Fruit fly (Drosophila melanogaster) whole organism, prepupa: ENCODE measurements around the gene Nedd4.

Experiments
- Blimp-1 ChIP-seq: fragments of 200-800 bp; sonication (Bioruptor generic); optimal IDR thresholded peaks from 3 replicates; lab custom pipeline; 2017; ENCODE audit warnings: missing biosample characterization, missing genetic modification characterization, mild to moderate bottlenecking, moderate library complexity, missing genetic modification reagents
- CG10631 ChIP-seq: fragments of 200-800 bp; sonication (Bioruptor generic); optimal IDR thresholded peaks from 2 replicates; lab custom pipeline; 2016; ENCODE audit warnings: missing biosample characterization, missing genetic modification characterization
- CG10669 ChIP-seq: fragments of 200-800 bp; sonication (Bioruptor generic); optimal IDR thresholded peaks from 3 replicates; lab custom pipeline; 2018; ENCODE audit warnings: missing biosample characterization, mild to moderate bottlenecking, missing genetic modification characterization, moderate library complexity
- CG11294 ChIP-seq: fragments of 200-800 bp; sonication (Bioruptor generic); IDR thresholded peaks from 2 replicates; pipeline ENCODE4 v1.3.6; 2022; ENCODE audit warnings: missing biosample characterization, missing genetic modification characterization
- CG11762 ChIP-seq: fragments of 200-800 bp; sonication (Bioruptor generic); optimal IDR thresholded peaks from 3 replicates; lab custom pipeline; 2016; ENCODE audit warnings: missing biosample characterization, missing genetic modification characterization; ENCODE audit not compliant: insufficient read depth
- CG11902 ChIP-seq: fragments of 200-800 bp; sonication (Bioruptor generic); optimal IDR thresholded peaks from 3 replicates; lab custom pipeline; 2016; ENCODE audit warnings: missing biosample characterization, missing genetic modification characterization
- CG15336 ChIP-seq: fragments of 200-800 bp; sonication (Bioruptor generic); IDR thresholded peaks from 2 replicates; pipeline ENCODE4 v1.3.6; 2022; ENCODE audit warnings: missing biosample characterization, missing genetic modification characterization
- CG1621 ChIP-seq: fragments of 200-800 bp; sonication (Bioruptor generic); optimal IDR thresholded peaks from 3 replicates; lab custom pipeline; 2018; ENCODE audit warnings: missing biosample characterization, mild to moderate bottlenecking, missing genetic modification characterization
- CG16779 ChIP-seq: fragments of 200-800 bp; sonication (Bioruptor generic); optimal IDR thresholded peaks from 3 replicates; lab custom pipeline; 2017; ENCODE audit warnings: missing biosample characterization, mild to moderate bottlenecking, missing genetic modification characterization
- CG3032 ChIP-seq: fragments of 200-800 bp; optimal IDR thresholded peaks from 2 replicates; lab custom pipeline; 2019; ENCODE audit warnings: missing biosample characterization, mild to moderate bottlenecking, missing genetic modification characterization, moderate library complexity
- CG31627 ChIP-seq: fragments of 200-800 bp; sonication (Bioruptor generic); optimal IDR thresholded peaks from 3 replicates; lab custom pipeline; 2016; ENCODE audit warnings: missing biosample characterization, missing genetic modification characterization
- CG32006 ChIP-seq: fragments of 200-800 bp; sonication (Bioruptor generic); optimal IDR thresholded peaks from 3 replicates; lab custom pipeline; 2017; ENCODE audit warnings: missing biosample characterization, mild to moderate bottlenecking, missing genetic modification characterization
- CG34406 ChIP-seq: fragments of 200-800 bp; sonication (Bioruptor generic); optimal IDR thresholded peaks from 3 replicates; lab custom pipeline; 2016; ENCODE audit warnings: missing biosample characterization, missing genetic modification characterization
- CG3919 ChIP-seq: fragments of 200-800 bp; sonication (Bioruptor generic); optimal IDR thresholded peaks from 3 replicates; lab custom pipeline; 2016; ENCODE audit warnings: missing biosample characterization, missing genetic modification characterization
- CG4318 ChIP-seq: fragments of 200-800 bp; sonication (Bioruptor generic); optimal IDR thresholded peaks from 3 replicates; lab custom pipeline; 2017; ENCODE audit warnings: missing biosample characterization, mild to moderate bottlenecking, missing genetic modification characterization
- CG6163 ChIP-seq: fragments of 200-800 bp; sonication (Bioruptor generic); IDR thresholded peaks from 3 replicates; pipeline ENCODE4 v1.3.6; 2022; ENCODE audit warnings: missing biosample characterization, missing genetic modification characterization
- CG6276 ChIP-seq: fragments of 200-800 bp; sonication (Bioruptor generic); optimal IDR thresholded peaks from 2 replicates; lab custom pipeline; 2017; ENCODE audit warnings: missing biosample characterization, mild to moderate bottlenecking, missing genetic modification characterization
- CG6792 ChIP-seq: fragments of 200-800 bp; sonication (Bioruptor generic); optimal IDR thresholded peaks from 3 replicates; lab custom pipeline; 2016; ENCODE audit warnings: missing biosample characterization, missing genetic modification characterization
- CG6808 ChIP-seq: fragments of 200-800 bp; sonication (Bioruptor generic); optimal IDR thresholded peaks from 3 replicates; lab custom pipeline; 2017; ENCODE audit warnings: missing biosample characterization, missing genetic modification characterization, mild to moderate bottlenecking, moderate library complexity, missing genetic modification reagents
- CG7368 ChIP-seq: fragments of 200-800 bp; sonication (Bioruptor generic); optimal IDR thresholded peaks from 3 replicates; lab custom pipeline; 2016; ENCODE audit warnings: missing biosample characterization, missing genetic modification characterization
- CG8119 ChIP-seq: fragments of 200-800 bp; sonication (Bioruptor generic); IDR thresholded peaks from 3 replicates; pipeline ENCODE4 v1.3.6; 2022; ENCODE audit warnings: missing biosample characterization, missing genetic modification characterization
- CG8319 ChIP-seq: fragments of 200-800 bp; sonication (Bioruptor generic); optimal IDR thresholded peaks from 3 replicates; lab custom pipeline; 2016; ENCODE audit warnings: missing biosample characterization, missing genetic modification characterization
- Eip75B ChIP-seq: fragments of 200-800 bp; sonication (Bioruptor generic); optimal IDR thresholded peaks from 3 replicates; lab custom pipeline; 2016; ENCODE audit warnings: missing biosample characterization, missing genetic modification characterization
- Eip78C ChIP-seq: fragments of 200-800 bp; sonication (Bioruptor generic); peaks from one replicate; lab custom pipeline; 2016; ENCODE audit warnings: missing biosample characterization, missing genetic modification characterization
- Eip93F ChIP-seq: fragments of 200-800 bp; sonication (Bioruptor generic); optimal IDR thresholded peaks from 2 replicates; lab custom pipeline; 2016; ENCODE audit warnings: missing biosample characterization, mild to moderate bottlenecking, missing genetic modification characterization
- Ets21C ChIP-seq: fragments of 200-800 bp; sonication (Bioruptor generic); optimal IDR thresholded peaks from 3 replicates; lab custom pipeline; 2016; ENCODE audit warnings: missing biosample characterization, missing genetic modification characterization
- Ets96B ChIP-seq: fragments of 200-800 bp; optimal IDR thresholded peaks from 2 replicates; lab custom pipeline; 2019; ENCODE audit warnings: missing biosample characterization, mild to moderate bottlenecking, missing genetic modification characterization, moderate library complexity
- Gug ChIP-seq: fragments of 200-800 bp; sonication (Bioruptor generic); IDR thresholded peaks from 2 replicates; pipeline ENCODE4 v1.3.6; 2022; ENCODE audit warnings: missing biosample characterization, missing genetic modification characterization
- Hr38 ChIP-seq: sonication (Bioruptor generic); optimal IDR thresholded peaks from 2 replicates; lab custom pipeline; 2016; ENCODE audit warnings: missing biosample characterization, missing genetic modification characterization
- Hr39 ChIP-seq: fragments of 200-800 bp; sonication (Bioruptor generic); optimal IDR thresholded peaks from 2 replicates; lab custom pipeline; 2016; ENCODE audit warnings: missing biosample characterization, missing genetic modification characterization
- Hr4 ChIP-seq: fragments of 200-800 bp; sonication (Bioruptor generic); optimal IDR thresholded peaks from 3 replicates; lab custom pipeline; 2016; ENCODE audit warnings: missing biosample characterization, missing genetic modification characterization
- Lpt ChIP-seq: fragments of 200-800 bp; sonication (Bioruptor generic); optimal IDR thresholded peaks from 3 replicates; lab custom pipeline; 2016; ENCODE audit warnings: missing biosample characterization, missing genetic modification characterization
- Met ChIP-seq: fragments of 200-800 bp; sonication (Bioruptor generic); optimal IDR thresholded peaks from 3 replicates; lab custom pipeline; 2016; ENCODE audit warnings: missing biosample characterization, missing genetic modification characterization
- OdsH ChIP-seq: fragments of 200-800 bp; sonication (Bioruptor generic); optimal IDR thresholded peaks from 3 replicates; lab custom pipeline; 2016; ENCODE audit warnings: missing biosample characterization, missing genetic modification characterization
- Sox15 ChIP-seq: fragments of 200-800 bp; sonication (Bioruptor generic); optimal IDR thresholded peaks from 3 replicates; lab custom pipeline; 2016; ENCODE audit warnings: missing biosample characterization, missing genetic modification characterization
- achi ChIP-seq: fragments of 200-800 bp; sonication (Bioruptor generic); optimal IDR thresholded peaks from 3 replicates; lab custom pipeline; 2016; ENCODE audit warnings: missing biosample characterization, missing genetic modification characterization
- acj6 ChIP-seq: fragments of 200-800 bp; sonication (Bioruptor generic); optimal IDR thresholded peaks from 3 replicates; lab custom pipeline; 2016; ENCODE audit warnings: missing biosample characterization, missing genetic modification characterization
- cyc ChIP-seq: fragments of 200-800 bp; sonication (Bioruptor generic); optimal IDR thresholded peaks from 3 replicates; lab custom pipeline; 2016; ENCODE audit warnings: missing biosample characterization, missing genetic modification characterization
- dsx ChIP-seq: fragments of 200-800 bp; optimal IDR thresholded peaks from 3 replicates; lab custom pipeline; 2019; ENCODE audit warnings: missing biosample characterization, mild to moderate bottlenecking, missing genetic modification characterization, moderate library complexity; ENCODE audit not compliant: poor library complexity, severe bottlenecking
- eg ChIP-seq: fragments of 200-800 bp; sonication (Bioruptor generic); IDR thresholded peaks from 3 replicates; pipeline ENCODE4 v1.3.6; 2022; ENCODE audit warnings: missing biosample characterization, missing genetic modification characterization
- esn ChIP-seq: fragments of 200-800 bp; sonication (Bioruptor generic); optimal IDR thresholded peaks from 2 replicates; lab custom pipeline; 2016; ENCODE audit warnings: missing biosample characterization, mild to moderate bottlenecking, missing genetic modification characterization, moderate library complexity
- fd59A ChIP-seq: fragments of 200-800 bp; sonication (Bioruptor generic); optimal IDR thresholded peaks from 2 replicates; lab custom pipeline; 2017; ENCODE audit warnings: missing biosample characterization, mild to moderate bottlenecking, missing genetic modification characterization, missing genetic modification reagents
- fd85E ChIP-seq: fragments of 200-800 bp; sonication (Bioruptor generic); optimal IDR thresholded peaks from 3 replicates; lab custom pipeline; 2016; ENCODE audit warnings: missing biosample characterization, missing genetic modification characterization
- fkh ChIP-seq: fragments of 200-800 bp; sonication (Bioruptor generic); optimal IDR thresholded peaks from 3 replicates; lab custom pipeline; 2017; ENCODE audit warnings: missing biosample characterization, mild to moderate bottlenecking, missing genetic modification characterization, moderate library complexity
- net ChIP-seq: fragments of 200-800 bp; sonication (Bioruptor generic); optimal IDR thresholded peaks from 3 replicates; lab custom pipeline; 2016; ENCODE audit warnings: missing biosample characterization, missing genetic modification characterization
- pdm3 ChIP-seq: fragments of 200-800 bp; sonication (Bioruptor generic); optimal IDR thresholded peaks from 3 replicates; lab custom pipeline; 2016; ENCODE audit warnings: missing biosample characterization, missing genetic modification characterization
- salr ChIP-seq, 2 experiments: fragments of 200-800 bp; sonication (Bioruptor generic); optimal IDR thresholded peaks; 3 replicates each; lab custom pipeline; 2016 to 2018; ENCODE audit warnings: missing biosample characterization in 2 of 2, missing genetic modification characterization in 2 of 2, mild to moderate bottlenecking in 1 of 2
- spab ChIP-seq: fragments of 200-800 bp; sonication (Bioruptor generic); optimal IDR thresholded peaks from 2 replicates; lab custom pipeline; 2017; ENCODE audit warnings: missing biosample characterization, mild to moderate bottlenecking, missing genetic modification characterization, missing genetic modification reagents
- ss ChIP-seq, 2 experiments: fragments of 200-800 bp; sonication (Bioruptor generic); optimal IDR thresholded peaks; 2 replicates in 1 of 2; 3 replicates in 1 of 2; lab custom pipeline; 2017 to 2018; ENCODE audit warnings: mild to moderate bottlenecking in 2 of 2, missing biosample characterization in 2 of 2, missing genetic modification characterization in 2 of 2, moderate library complexity in 1 of 2
- svp ChIP-seq: fragments of 200-800 bp; sonication (Bioruptor generic); peaks from one replicate; lab custom pipeline; 2016; ENCODE audit warnings: missing biosample characterization, missing genetic modification characterization
- topi ChIP-seq: fragments of 200-800 bp; sonication (Bioruptor generic); optimal IDR thresholded peaks from 3 replicates; lab custom pipeline; 2016; ENCODE audit warnings: missing biosample characterization, missing genetic modification characterization
- vri ChIP-seq: fragments of 200-800 bp; sonication (Bioruptor generic); optimal IDR thresholded peaks from 3 replicates; lab custom pipeline; 2016; ENCODE audit warnings: missing biosample characterization, mild to moderate bottlenecking, missing genetic modification characterization

Nedd4 gene

dm6 chr3L:17557215-17557904 lies 27.5 kb downstream of the Nedd4 start, which contains the start of gene CycT:
CycT (minus strand) TSS chr3L:17557788.
- TF ChIP-seq spab (GFP tag; lab: Kevin White, UChicago) (no peak), CG10631 (GFP tag; lab: Kevin White, UChicago) (no peak), CG15336 (GFP tag; lab: Robert Waterston, UW) (peak; percentile 53), CG34406 (GFP tag; lab: Kevin White, UChicago) (no peak), dsx (GFP tag; lab: Kevin White, UChicago) (peak; percentile 19), CG16779 (tag; lab: Kevin White, UChicago) (no peak), Eip93F (GFP tag; lab: Kevin White, UChicago) (no peak), CG11762 (no peak), acj6 (GFP tag; lab: Kevin White, UChicago) (no peak), CG31627 (GFP tag; lab: Kevin White, UChicago) (no peak), Gug (no peak), fkh (no peak), Eip78C (GFP tag; lab: Kevin White, UChicago) (peak; percentile 86), Hr4 (no peak), fd59A (no peak), OdsH (GFP tag; lab: Kevin White, UChicago) (no peak), pdm3 (GFP tag; lab: Kevin White, UChicago) (no peak), ss (GFP tag; optimal IDR thresholded peaks at IDR 0.05; lab: Kevin White, UChicago) (no peak), Met (GFP tag; lab: Kevin White, UChicago) (no peak), CG3032 (tag; lab: Kevin White, UChicago) (no peak), cyc (GFP tag; lab: Kevin White, UChicago) (peak; percentile 2), salr (GFP tag; optimal IDR thresholded peaks at IDR 0.05; lab: Kevin White, UChicago) (no peak), CG8319 (GFP tag; lab: Kevin White, UChicago) (no peak), CG6276 (GFP tag; lab: Kevin White, UChicago) (no peak), Blimp-1 (no peak), achi (GFP tag; lab: Kevin White, UChicago) (no peak), esn (GFP tag; lab: Kevin White, UChicago) (peak; percentile 42), vri (GFP tag; lab: Kevin White, UChicago) (peak; percentile 76), CG6808 (no peak), Eip75B (GFP tag; lab: Kevin White, UChicago) (no peak), CG32006 (GFP tag; lab: Kevin White, UChicago) (no peak), Hr39 (GFP tag; lab: Kevin White, UChicago) (no peak), net (GFP tag; lab: Kevin White, UChicago) (no peak), CG6163 (GFP tag; lab: Robert Waterston, UW) (0 out of 3 replicates have a peak, but pooled peaks have one; percentile 28), CG10669 (GFP tag; lab: Kevin White, UChicago) (no peak), eg (GFP tag; lab: Robert Waterston, UW) (no peak), fd85E (GFP tag; lab: Kevin White, UChicago) (peak; percentile 7), Hr38 (GFP tag; lab: Kevin White, UChicago) (no peak), topi (no peak), Sox15 (GFP tag; lab: Kevin White, UChicago) (no peak), CG11294 (GFP tag; lab: Robert Waterston, UW) (no peak), CG8119 (no peak; the same call in 2 of the 3 replicates), CG4318 (GFP tag; lab: Kevin White, UChicago) (no peak), CG6792 (GFP tag; lab: Kevin White, UChicago) (peak; percentile 30), CG3919 (GFP tag; lab: Kevin White, UChicago) (no peak), CG1621 (tag; lab: Kevin White, UChicago) (no peak), Ets21C (GFP tag; lab: Kevin White, UChicago) (no peak), CG11902 (GFP tag; lab: Kevin White, UChicago) (no peak), CG7368 (GFP tag; lab: Kevin White, UChicago) (no peak), Lpt (GFP tag; lab: Kevin White, UChicago) (no peak), svp (GFP tag; lab: Kevin White, UChicago) (no peak), Ets96B (tag; lab: Kevin White, UChicago) (no peak)
